Worm (Caenorhabditis elegans): ENCODE results near the gene acc-4.

ce11 chrIII:13501599-13501998, 17.7 kb upstream of the acc-4 start, which contains the start of gene T28A8.5:
- TF ChIP-seq pes-1 (GFP tag; IDR thresholded peaks at IDR 0.05) (no peak), F13C5.2 (tag; optimal IDR thresholded peaks at IDR 0.05) (no peak), tbx-37 (GFP tag; conservative IDR thresholded peaks at IDR 0.05) (no peak), B0310.2 (tag; optimal IDR thresholded peaks at IDR 0.05) (no peak), ama-1 (optimal IDR thresholded peaks at IDR 0.05) (no peak), ceh-13 (GFP tag; optimal IDR thresholded peaks at IDR 0.05) (no peak), flt-1 (GFP tag; IDR thresholded peaks at IDR 0.05) (no peak), scrt-1 (GFP tag; IDR thresholded peaks at IDR 0.05) (no peak), tra-4 (tag; optimal IDR thresholded peaks at IDR 0.05) (no peak), aly-1 (tag; optimal IDR thresholded peaks at IDR 0.05) (no peak), sea-1 (GFP tag; conservative IDR thresholded peaks at IDR 0.05) (no peak)
